Worm (Caenorhabditis elegans) whole organism, young adult: ENCODE measurements around the gene col-38.

ENCODE experiments used
- B0019.2 ChIP-seq: fragments of 200-800 bp; sonication (Bioruptor generic); conservative IDR thresholded peaks from 2 replicates; pipeline ENCODE4 v1.3.6; 2022; ENCODE audit warnings: missing genetic modification reagents, missing genetic modification characterization, missing compliant biosample characterization
- B0035.1 ChIP-seq: sonication (generic microtip); optimal IDR thresholded peaks from 2 replicates; lab custom pipeline; 2016; ENCODE audit warnings: missing genetic modification characterization, mild to moderate bottlenecking, missing compliant biosample characterization, missing genotype, missing genetic modification reagents
- F52B5.7 ChIP-seq: sonication (generic microtip); optimal IDR thresholded peaks from 2 replicates; lab custom pipeline; 2016; ENCODE audit warnings: mild to moderate bottlenecking, missing genetic modification characterization, missing compliant biosample characterization
- F57A8.1 ChIP-seq: fragments of 200-800 bp; sonication (Bioruptor generic); optimal IDR thresholded peaks from 2 replicates; lab custom pipeline; 2018; ENCODE audit warnings: mild to moderate bottlenecking, missing genetic modification characterization, moderate library complexity, missing compliant biosample characterization
- T07F8.4 ChIP-seq: sonication (generic microtip); optimal IDR thresholded peaks from 2 replicates; lab custom pipeline; 2016; ENCODE audit warnings: mild to moderate bottlenecking, missing genetic modification characterization, moderate library complexity, missing compliant biosample characterization
- Y53F4B.3 ChIP-seq: fragments of 200-800 bp; sonication (Bioruptor generic); IDR thresholded peaks from 2 replicates; pipeline ENCODE4 v1.3.6; 2022; ENCODE audit warnings: missing genetic modification reagents, missing genetic modification characterization, missing compliant biosample characterization
- akir-1 ChIP-seq: fragments of 200-800 bp; sonication (Bioruptor generic); optimal IDR thresholded peaks from 2 replicates; lab custom pipeline; 2018; ENCODE audit warnings: mild to moderate bottlenecking, missing genetic modification characterization, moderate library complexity, missing compliant biosample characterization
- ama-1 ChIP-seq, 3 experiments: fragments of 150-350 bp in 1 of 3; sonication (generic microtip) in 2 of 3; optimal IDR thresholded peaks; 2 replicates each; lab custom pipeline; 2014 to 2018; ENCODE audit warnings: missing biosample characterization in 2 of 3, missing genetic modification characterization in 2 of 3, missing genetic modification reagents in 2 of 3
- aptf-2 ChIP-seq: fragments of 200-800 bp; sonication (Bioruptor generic); conservative IDR thresholded peaks from 2 replicates; pipeline ENCODE4 v1.3.6; 2022; ENCODE audit warnings: missing genetic modification reagents, missing genetic modification characterization, missing compliant biosample characterization
- aptf-3 ChIP-seq: fragments of 200-800 bp; sonication (Bioruptor generic); IDR thresholded peaks from 2 replicates; pipeline ENCODE4 v1.3.6; 2022; ENCODE audit warnings: missing genetic modification characterization, missing compliant biosample characterization
- atf-7 ChIP-seq: sonication (generic microtip); optimal IDR thresholded peaks from 2 replicates; lab custom pipeline; 2017; ENCODE audit warnings: mild to moderate bottlenecking, missing genetic modification characterization, missing compliant biosample characterization
- athp-1 ChIP-seq: sonication (generic microtip); optimal IDR thresholded peaks from 2 replicates; lab custom pipeline; 2017; ENCODE audit warnings: mild to moderate bottlenecking, missing genetic modification characterization, missing compliant biosample characterization
- attf-3 ChIP-seq: fragments of 200-800 bp; sonication (Bioruptor generic); conservative IDR thresholded peaks from 2 replicates; pipeline ENCODE4 v1.3.6; 2022; ENCODE audit warnings: missing genetic modification reagents, missing genetic modification characterization, missing compliant biosample characterization
- attf-6 ChIP-seq: fragments of 200-800 bp; sonication (Bioruptor generic); IDR thresholded peaks from 2 replicates; pipeline ENCODE4 v1.3.6; 2022; ENCODE audit warnings: missing genetic modification reagents, missing genetic modification characterization, missing compliant biosample characterization
- ceh-100 ChIP-seq: fragments of 200-800 bp; sonication (Bioruptor generic); IDR thresholded peaks from 2 replicates; pipeline ENCODE4 v1.3.6; 2022; ENCODE audit warnings: missing genetic modification reagents, missing genetic modification characterization, missing compliant biosample characterization
- ceh-27 ChIP-seq: fragments of 200-800 bp; sonication (Bioruptor generic); optimal IDR thresholded peaks from 2 replicates; lab custom pipeline; 2018; ENCODE audit warnings: mild to moderate bottlenecking, missing genetic modification characterization, moderate library complexity, missing compliant biosample characterization
- ceh-40 ChIP-seq: fragments of 200-800 bp; sonication (Bioruptor generic); IDR thresholded peaks from 2 replicates; pipeline ENCODE4 v1.3.6; 2022; ENCODE audit warnings: missing genetic modification characterization, missing compliant biosample characterization
- ceh-58 ChIP-seq: fragments of 200-800 bp; sonication (Bioruptor generic); IDR thresholded peaks from 2 replicates; pipeline ENCODE4 v1.3.6; 2022; ENCODE audit warnings: missing genetic modification characterization, missing compliant biosample characterization
- ceh-79 ChIP-seq: sonication (generic microtip); optimal IDR thresholded peaks from 2 replicates; lab custom pipeline; 2017; ENCODE audit warnings: mild to moderate bottlenecking, missing genetic modification characterization, missing compliant biosample characterization
- chd-7 ChIP-seq: sonication (generic microtip); optimal IDR thresholded peaks from 2 replicates; lab custom pipeline; 2016; ENCODE audit warnings: mild to moderate bottlenecking, missing genetic modification characterization, moderate library complexity, missing compliant biosample characterization
- egl-18 ChIP-seq: fragments of 200-800 bp; sonication (Bioruptor generic); IDR thresholded peaks from 2 replicates; pipeline ENCODE4 v1.3.6; 2022; ENCODE audit warnings: missing genetic modification reagents, missing genetic modification characterization, missing compliant biosample characterization
- egl-44 ChIP-seq: fragments of 200-800 bp; sonication (Bioruptor generic); IDR thresholded peaks from 2 replicates; pipeline ENCODE4 v1.3.6; 2022; ENCODE audit warnings: missing genetic modification reagents, missing genetic modification characterization, missing compliant biosample characterization
- egrh-3 ChIP-seq: fragments of 200-800 bp; sonication (Bioruptor generic); IDR thresholded peaks from 2 replicates; pipeline ENCODE4 v1.3.6; 2022; ENCODE audit warnings: missing genetic modification reagents, missing genetic modification characterization, missing compliant biosample characterization
- ekl-4 ChIP-seq: fragments of 200-800 bp; sonication (Bioruptor generic); IDR thresholded peaks from 2 replicates; pipeline ENCODE4 v1.3.6; 2022; ENCODE audit warnings: missing genetic modification reagents, missing genetic modification characterization, missing compliant biosample characterization
- hlh-26 ChIP-seq: fragments of 200-800 bp; sonication (Bioruptor generic); conservative IDR thresholded peaks from 2 replicates; pipeline ENCODE4 v1.3.6; 2022; ENCODE audit warnings: missing genetic modification reagents, missing genetic modification characterization, missing compliant biosample characterization
- hmg-20 ChIP-seq: fragments of 200-800 bp; sonication (Bioruptor generic); IDR thresholded peaks from 2 replicates; pipeline ENCODE4 v1.3.6; 2022; ENCODE audit warnings: missing genetic modification reagents, missing genetic modification characterization, missing compliant biosample characterization
- hrde-1 ChIP-seq: sonication (generic microtip); optimal IDR thresholded peaks from 2 replicates; lab custom pipeline; 2016; ENCODE audit warnings: missing genetic modification characterization, mild to moderate bottlenecking, missing compliant biosample characterization, moderate library complexity, missing genotype, missing genetic modification reagents, borderline replicate concordance
- hsf-1 ChIP-seq: fragments of 200-800 bp; sonication (Bioruptor generic); IDR thresholded peaks from 2 replicates; pipeline ENCODE4 v1.3.6; 2022; ENCODE audit warnings: missing genetic modification reagents, missing genetic modification characterization, missing compliant biosample characterization
- lin-26 ChIP-seq: fragments of 200-800 bp; sonication (Bioruptor generic); IDR thresholded peaks from 2 replicates; pipeline ENCODE4 v1.3.6; 2022; ENCODE audit warnings: missing genetic modification reagents, missing genetic modification characterization, missing compliant biosample characterization
- lir-1 ChIP-seq: fragments of 200-800 bp; sonication (Bioruptor generic); conservative IDR thresholded peaks from 2 replicates; pipeline ENCODE4 v1.3.6; 2022; ENCODE audit warnings: missing genetic modification reagents, missing genetic modification characterization, missing compliant biosample characterization
- mcd-1 ChIP-seq: fragments of 200-800 bp; sonication (Bioruptor generic); IDR thresholded peaks from 2 replicates; pipeline ENCODE4 v1.3.6; 2022; ENCODE audit warnings: missing genetic modification reagents, missing genetic modification characterization, missing compliant biosample characterization
- mes-4 ChIP-seq: sonication (generic microtip); optimal IDR thresholded peaks from 2 replicates; lab custom pipeline; 2016; ENCODE audit warnings: missing genotype, missing genetic modification characterization, missing compliant biosample characterization
- nfya-1 ChIP-seq: sonication (generic microtip); optimal IDR thresholded peaks from 2 replicates; lab custom pipeline; 2017; ENCODE audit warnings: antibody characterized with exemption, missing compliant biosample characterization, missing genetic modification characterization, borderline replicate concordance; ENCODE audit not compliant: insufficient read depth
- nfya-2 ChIP-seq: fragments of 200-800 bp; sonication (Bioruptor generic); IDR thresholded peaks from 2 replicates; pipeline ENCODE4 v1.3.6; 2022; ENCODE audit warnings: missing genetic modification reagents, missing genetic modification characterization, missing compliant biosample characterization
- nfyb-1 ChIP-seq: fragments of 200-800 bp; sonication (Bioruptor generic); IDR thresholded peaks from 2 replicates; pipeline ENCODE4 v1.3.6; 2022; ENCODE audit warnings: missing genetic modification reagents, missing genetic modification characterization, missing compliant biosample characterization
- nhr-80 ChIP-seq: sonication (generic microtip); optimal IDR thresholded peaks from 2 replicates; lab custom pipeline; 2016; ENCODE audit warnings: missing genetic modification characterization, missing compliant biosample characterization
- rec-8 ChIP-seq, 2 experiments: sonication (generic microtip); optimal IDR thresholded peaks; 2 replicates each; lab custom pipeline; 2016; ENCODE audit warnings: mild to moderate bottlenecking in 2 of 2, missing genetic modification characterization in 2 of 2, missing genetic modification reagents in 2 of 2, missing genotype in 2 of 2, missing biosample characterization in 1 of 2, missing compliant biosample characterization in 1 of 2, moderate library complexity in 1 of 2
- snpc-1.1 ChIP-seq: sonication (generic microtip); optimal IDR thresholded peaks from 2 replicates; lab custom pipeline; 2017; ENCODE audit warnings: missing genetic modification characterization, mild to moderate bottlenecking, missing compliant biosample characterization, antibody characterized with exemption, moderate library complexity, missing genotype, missing genetic modification reagents; ENCODE audit not compliant: insufficient read depth
- somi-1 ChIP-seq: fragments of 200-800 bp; sonication (Bioruptor generic); optimal IDR thresholded peaks from 2 replicates; lab custom pipeline; 2018; ENCODE audit warnings: mild to moderate bottlenecking, missing genetic modification characterization, missing compliant biosample characterization
- sptf-2 ChIP-seq: fragments of 200-800 bp; sonication (Bioruptor generic); optimal IDR thresholded peaks from 2 replicates; lab custom pipeline; 2018; ENCODE audit warnings: mild to moderate bottlenecking, missing genetic modification characterization, missing compliant biosample characterization
- tbx-9 ChIP-seq: sonication (generic microtip); optimal IDR thresholded peaks from 2 replicates; lab custom pipeline; 2016; ENCODE audit warnings: borderline replicate concordance, missing genetic modification characterization, inconsistent platforms, missing compliant biosample characterization
- tlf-1 ChIP-seq: fragments of 200-800 bp; sonication (Bioruptor generic); optimal IDR thresholded peaks from 2 replicates; lab custom pipeline; 2018; ENCODE audit warnings: mild to moderate bottlenecking, missing genetic modification characterization, missing compliant biosample characterization
- unc-130 ChIP-seq: sonication (generic microtip); optimal IDR thresholded peaks from 2 replicates; lab custom pipeline; 2016; ENCODE audit warnings: missing genetic modification reagents, missing genetic modification characterization, missing compliant biosample characterization
- unc-62 ChIP-seq: fragments of 150-350 bp; optimal IDR thresholded peaks from 2 replicates; lab custom pipeline; 2014; ENCODE audit warnings: missing biosample characterization, missing genetic modification reagents, missing genetic modification characterization
- xnd-1 ChIP-seq: sonication (generic microtip); optimal IDR thresholded peaks from 2 replicates; lab custom pipeline; 2016; ENCODE audit warnings: missing genotype, missing genetic modification reagents, missing genetic modification characterization, missing compliant biosample characterization
- ztf-3 ChIP-seq: fragments of 200-800 bp; sonication (Bioruptor generic); optimal IDR thresholded peaks from 2 replicates; lab custom pipeline; 2018; ENCODE audit warnings: mild to moderate bottlenecking, missing genetic modification characterization, missing compliant biosample characterization

The col-38 gene

DNA sequence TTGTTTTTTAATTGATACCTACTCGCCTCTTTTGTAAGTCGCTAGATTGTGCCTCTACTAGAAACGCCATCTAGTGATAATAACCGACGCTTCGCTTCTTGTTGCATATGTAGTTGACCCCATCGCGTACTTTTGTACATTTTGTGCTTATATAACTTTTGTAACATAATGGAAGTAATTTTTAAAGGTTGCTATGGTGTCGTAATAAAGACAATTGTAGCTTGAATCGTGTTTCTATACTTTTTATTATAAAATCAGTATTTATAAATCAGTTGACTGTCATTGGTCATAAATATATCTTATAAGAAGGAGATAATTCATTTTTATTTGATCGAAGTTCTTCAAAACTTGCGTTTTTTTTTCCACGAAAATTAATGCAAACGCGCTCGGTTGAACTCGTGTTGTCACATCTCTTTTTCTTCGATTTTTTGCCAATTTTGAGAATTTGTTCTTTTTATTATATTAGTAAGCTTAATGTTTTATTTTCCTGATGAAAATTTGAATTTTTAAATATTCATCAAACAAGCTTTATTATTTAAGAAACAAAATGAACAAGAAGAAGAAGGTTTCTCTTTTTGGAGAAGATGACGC is 8.7 kb upstream of the col-38 start, which contains the start of gene F54C9.9 (continued):
- TF ChIP-seq xnd-1: peak; percentile 33
- peak; percentile 75 for TF ChIP-seq attf-6 (GFP tag; lab: Robert Waterston, UW)
- TF ChIP-seq attf-3 (GFP tag; lab: Robert Waterston, UW): no peak
- TF ChIP-seq ekl-4 (GFP tag; lab: Robert Waterston, UW): no peak
- 0 out of 2 replicates have a peak, but pooled peaks have one; percentile 2 for TF ChIP-seq ceh-40
- no peak for TF ChIP-seq ceh-79 (tag; lab: Kevin White, UChicago)
- no peak for TF ChIP-seq rec-8 (tag; optimal IDR thresholded peaks at IDR 0.05; lab: Kevin White, UChicago)
- no peak for TF ChIP-seq nfya-2 (GFP tag; lab: Robert Waterston, UW)
- no peak for TF ChIP-seq ceh-58
- no peak for TF ChIP-seq akir-1 (GFP tag; lab: Kevin White, UChicago)
- no peak for TF ChIP-seq hmg-20 (GFP tag; lab: Robert Waterston, UW)
- TF ChIP-seq F52B5.7 (tag; lab: Kevin White, UChicago): no peak
- TF ChIP-seq ztf-3: no peak
- no peak for TF ChIP-seq unc-62 (GFP tag; lab: Kevin White, UChicago)
- TF ChIP-seq somi-1 (GFP tag; lab: Kevin White, UChicago): no peak
- TF ChIP-seq sptf-2: no peak
- TF ChIP-seq nhr-80 (tag; lab: Kevin White, UChicago): no peak
- TF ChIP-seq, all 124 proteins: peak for 36

- TF ChIP-seq ceh-58 (no peak), egl-18 (GFP tag; lab: Robert Waterston, UW) (no peak), nfyb-1 (no peak), attf-6 (GFP tag; lab: Robert Waterston, UW) (no peak), atf-7 (tag; lab: Kevin White, UChicago) (no peak), akir-1 (GFP tag; lab: Kevin White, UChicago) (no peak), ceh-100 (GFP tag; lab: Robert Waterston, UW) (no peak), lin-26 (GFP tag; lab: Robert Waterston, UW) (no peak), egrh-3 (no peak), mes-4 (tag; lab: Kevin White, UChicago) (no peak), tlf-1 (GFP tag; lab: Kevin White, UChicago) (peak; percentile 25), hlh-26 (GFP tag; lab: Robert Waterston, UW) (no peak), lir-1 (no peak), tbx-9 (no peak), Y53F4B.3 (no peak), ceh-27 (GFP tag; lab: Kevin White, UChicago) (no peak), mcd-1 (no peak), egl-44 (no peak), somi-1 (GFP tag; lab: Kevin White, UChicago) (no peak), B0035.1 (tag; lab: Kevin White, UChicago) (no peak), ama-1 (optimal IDR thresholded peaks at IDR 0.05; lab: Kevin White, UChicago) (no peak), ama-1 (GFP tag; optimal IDR thresholded peaks at IDR 0.05; lab: Kevin White, UChicago) (no peak), F57A8.1 (GFP tag; lab: Kevin White, UChicago) (no peak), B0019.2 (no peak), aptf-3 (no peak), aptf-2 (no peak), nfya-2 (GFP tag; lab: Robert Waterston, UW) (no peak), athp-1 (tag; lab: Kevin White, UChicago) (no peak), nfya-1 (tag; lab: Kevin White, UChicago) (no peak), unc-130 (GFP tag; lab: Kevin White, UChicago) (peak; percentile 29), chd-7 (tag; lab: Kevin White, UChicago) (no peak), hrde-1 (tag; lab: Kevin White, UChicago) (no peak), T07F8.4 (no peak), snpc-1.1 (tag; lab: Kevin White, UChicago) (peak; percentile 78), hsf-1 (GFP tag; lab: Robert Waterston, UW) (peak; percentile 65; the same call in 1 of the 2 replicates), attf-3 (GFP tag; lab: Robert Waterston, UW) (no peak)
These were observed 6.3 kb upstream of the col-38 start, which contains the start of gene puf-5 for ce11 chrII:8575184-8575583. Gene puf-5, plus strand, starts transcription at chrII:8575541.
